Worm (Caenorhabditis elegans) whole organism, L1 larva: ENCODE measurements around the gene nlp-68.

Experiments used
- C16A3.4 ChIP-seq: fragments of 150-350 bp; optimal IDR thresholded peaks from 2 replicates; lab custom pipeline; 2014; ENCODE audit warnings: missing biosample characterization, missing genetic modification characterization
- aha-1 ChIP-seq: fragments of 150-350 bp; optimal IDR thresholded peaks from 2 replicates; lab custom pipeline; 2014; ENCODE audit warnings: missing biosample characterization, missing genetic modification characterization
- alr-1 ChIP-seq: fragments of 200-800 bp; sonication (Bioruptor generic); optimal IDR thresholded peaks from 2 replicates; lab custom pipeline; 2018; ENCODE audit warnings: borderline replicate concordance, mild to moderate bottlenecking, missing genetic modification characterization, missing compliant biosample characterization
- aly-2 ChIP-seq: fragments of 150-350 bp; optimal IDR thresholded peaks from 2 replicates; lab custom pipeline; 2014; ENCODE audit warnings: missing biosample characterization, missing genetic modification characterization
- ama-1 ChIP-seq: fragments of 150-350 bp; optimal IDR thresholded peaks from 2 replicates; lab custom pipeline; 2014
- ceh-63 ChIP-seq: fragments of 200-800 bp; sonication (Bioruptor generic); optimal IDR thresholded peaks from 2 replicates; lab custom pipeline; 2018; ENCODE audit warnings: mild to moderate bottlenecking, missing genetic modification characterization, missing compliant biosample characterization
- ceh-88 ChIP-seq: fragments of 200-800 bp; sonication (Bioruptor generic); IDR thresholded peaks from 2 replicates; pipeline ENCODE4 v1.3.6; 2022; ENCODE audit warnings: missing genetic modification characterization, missing compliant biosample characterization
- ces-1 ChIP-seq: fragments of 150-350 bp; optimal IDR thresholded peaks from 2 replicates; lab custom pipeline; 2014; ENCODE audit warnings: missing biosample characterization, missing genetic modification reagents, missing genetic modification characterization
- dpl-1 ChIP-seq, 3 experiments: fragments of 150-350 bp in 2 of 3; sonication (generic microtip) in 1 of 3; optimal IDR thresholded peaks; 2 replicates each; lab custom pipeline; 2014 to 2017; ENCODE audit warnings: missing biosample characterization in 3 of 3, missing genetic modification characterization in 3 of 3, missing genetic modification reagents in 3 of 3
- dsc-1 ChIP-seq: sonication (generic microtip); optimal IDR thresholded peaks from 2 replicates; lab custom pipeline; 2016; ENCODE audit warnings: mild to moderate bottlenecking, missing genetic modification characterization, missing compliant biosample characterization
- efl-1 ChIP-seq, 4 experiments: fragments of 150-350 bp; optimal IDR thresholded peaks in 3 of 4; peaks in 1 of 4; 1 replicate in 1 of 4; 2 replicates in 3 of 4; lab custom pipeline; 2014; ENCODE audit warnings: missing biosample characterization in 2 of 4, missing genetic modification characterization in 2 of 4, missing genetic modification reagents in 2 of 4
- efl-3 ChIP-seq: fragments of 200-800 bp; sonication (Bioruptor generic); optimal IDR thresholded peaks from 2 replicates; lab custom pipeline; 2018; ENCODE audit warnings: mild to moderate bottlenecking, missing genetic modification characterization, missing compliant biosample characterization
- egl-13 ChIP-seq: sonication (generic microtip); optimal IDR thresholded peaks from 2 replicates; lab custom pipeline; 2016; ENCODE audit warnings: missing genotype, missing genetic modification reagents, missing genetic modification characterization, missing compliant biosample characterization
- egl-27 ChIP-seq, 2 experiments: fragments of 150-350 bp in 1 of 2; sonication (generic microtip); optimal IDR thresholded peaks; 3 replicates each; lab custom pipeline; 2017 to 2018; ENCODE audit warnings: missing biosample characterization in 2 of 2, missing genetic modification characterization in 2 of 2, missing genetic modification reagents in 2 of 2
- elt-3 ChIP-seq, 6 experiments: fragments of 150-350 bp in 1 of 6; sonication (generic microtip); optimal IDR thresholded peaks; 2 replicates each; lab custom pipeline; 2017 to 2018; ENCODE audit warnings: missing biosample characterization in 6 of 6, missing genetic modification characterization in 6 of 6, inconsistent platforms in 1 of 6
- ets-5 ChIP-seq: fragments of 200-800 bp; sonication (Bioruptor generic); IDR thresholded peaks from 2 replicates; pipeline ENCODE4 v1.3.6; 2022; ENCODE audit warnings: missing genetic modification characterization, missing compliant biosample characterization
- fkh-10 ChIP-seq: sonication (generic microtip); optimal IDR thresholded peaks from 2 replicates; lab custom pipeline; 2017; ENCODE audit warnings: missing biosample characterization, missing genetic modification reagents, missing genetic modification characterization
- fkh-4 ChIP-seq: sonication (generic microtip); optimal IDR thresholded peaks from 2 replicates; lab custom pipeline; 2016; ENCODE audit warnings: missing compliant biosample characterization, missing genetic modification characterization, borderline replicate concordance
- fkh-8 ChIP-seq: sonication (generic microtip); optimal IDR thresholded peaks from 2 replicates; lab custom pipeline; 2016; ENCODE audit warnings: mild to moderate bottlenecking, missing genetic modification characterization, missing compliant biosample characterization
- fos-1 ChIP-seq: fragments of 150-350 bp; optimal IDR thresholded peaks from 2 replicates; lab custom pipeline; 2014; ENCODE audit warnings: missing biosample characterization, missing genetic modification characterization
- grh-1 ChIP-seq: fragments of 200-800 bp; sonication (Bioruptor generic); IDR thresholded peaks from 2 replicates; pipeline ENCODE4 v1.3.6; 2022; ENCODE audit warnings: missing genetic modification reagents, missing genetic modification characterization, missing compliant biosample characterization
- hlh-4 ChIP-seq: sonication (generic microtip); optimal IDR thresholded peaks from 2 replicates; lab custom pipeline; 2016; ENCODE audit warnings: mild to moderate bottlenecking, missing genetic modification characterization, missing compliant biosample characterization
- jun-1 ChIP-seq: fragments of 150-350 bp; optimal IDR thresholded peaks from 2 replicates; lab custom pipeline; 2014; ENCODE audit warnings: missing biosample characterization, missing genetic modification reagents, missing genetic modification characterization
- lin-13 ChIP-seq: fragments of 150-350 bp; optimal IDR thresholded peaks from 2 replicates; lab custom pipeline; 2014; ENCODE audit warnings: missing biosample characterization, missing genetic modification reagents, missing genetic modification characterization
- lin-14 ChIP-seq: fragments of 200-800 bp; sonication (Bioruptor generic); optimal IDR thresholded peaks from 2 replicates; lab custom pipeline; 2018; ENCODE audit warnings: mild to moderate bottlenecking, missing genetic modification characterization, moderate library complexity, missing compliant biosample characterization
- lsy-2 ChIP-seq, 2 experiments: fragments of 150-350 bp; optimal IDR thresholded peaks; 2 replicates each; lab custom pipeline; 2014; ENCODE audit warnings: missing biosample characterization in 2 of 2, missing genetic modification characterization in 2 of 2
- mdl-1 ChIP-seq, 2 experiments: fragments of 150-350 bp; optimal IDR thresholded peaks; 2 replicates each; lab custom pipeline; 2014 to 2017; ENCODE audit warnings: missing biosample characterization in 2 of 2, missing genetic modification characterization in 2 of 2, inconsistent platforms in 1 of 2
- mef-2 ChIP-seq: fragments of 150-350 bp; optimal IDR thresholded peaks from 2 replicates; lab custom pipeline; 2014; ENCODE audit warnings: missing biosample characterization, missing genetic modification characterization
- mep-1 ChIP-seq: fragments of 150-350 bp; optimal IDR thresholded peaks from 2 replicates; lab custom pipeline; 2014; ENCODE audit warnings: missing biosample characterization, missing genetic modification characterization
- nhr-11 ChIP-seq: fragments of 150-350 bp; optimal IDR thresholded peaks from 2 replicates; lab custom pipeline; 2014; ENCODE audit warnings: missing biosample characterization, missing genetic modification characterization
- nhr-12 ChIP-seq: sonication (generic microtip); optimal IDR thresholded peaks from 2 replicates; lab custom pipeline; 2017; ENCODE audit warnings: missing biosample characterization, missing genetic modification characterization
- nhr-19 ChIP-seq: fragments of 200-800 bp; sonication (Bioruptor generic); conservative IDR thresholded peaks from 2 replicates; pipeline ENCODE4 v1.3.6; 2022; ENCODE audit warnings: missing genetic modification characterization, missing compliant biosample characterization
- nhr-237 ChIP-seq: fragments of 150-350 bp; optimal IDR thresholded peaks from 2 replicates; lab custom pipeline; 2014; ENCODE audit warnings: missing biosample characterization, missing genetic modification characterization
- nhr-76 ChIP-seq: sonication (generic microtip); optimal IDR thresholded peaks from 2 replicates; lab custom pipeline; 2017; ENCODE audit warnings: missing biosample characterization, missing genetic modification characterization
- nhr-77 ChIP-seq: fragments of 150-350 bp; optimal IDR thresholded peaks from 2 replicates; lab custom pipeline; 2014; ENCODE audit warnings: missing biosample characterization, missing genetic modification characterization
- nhr-90 ChIP-seq: sonication (generic microtip); optimal IDR thresholded peaks from 2 replicates; lab custom pipeline; 2016; ENCODE audit warnings: mild to moderate bottlenecking, missing genetic modification characterization, missing compliant biosample characterization; ENCODE audit not compliant: poor library complexity
- pag-3 ChIP-seq: sonication (generic microtip); optimal IDR thresholded peaks from 2 replicates; lab custom pipeline; 2017; ENCODE audit warnings: missing genetic modification characterization, mild to moderate bottlenecking, missing compliant biosample characterization, antibody characterized with exemption, borderline replicate concordance; ENCODE audit not compliant: insufficient read depth
- pax-3 ChIP-seq: fragments of 200-800 bp; sonication (Bioruptor generic); optimal IDR thresholded peaks from 2 replicates; lab custom pipeline; 2018; ENCODE audit warnings: mild to moderate bottlenecking, missing genetic modification characterization, moderate library complexity, missing compliant biosample characterization
- pqm-1 ChIP-seq: sonication (generic microtip); optimal IDR thresholded peaks from 3 replicates; lab custom pipeline; 2017; ENCODE audit warnings: missing biosample characterization, missing genetic modification characterization
- snu-23 ChIP-seq: sonication (generic microtip); optimal IDR thresholded peaks from 2 replicates; lab custom pipeline; 2016; ENCODE audit warnings: missing genetic modification characterization, missing compliant biosample characterization
- sox-4 ChIP-seq: sonication (generic microtip); optimal IDR thresholded peaks from 2 replicates; lab custom pipeline; 2016; ENCODE audit warnings: missing genetic modification characterization, missing compliant biosample characterization
- tbx-2 ChIP-seq: sonication (generic microtip); optimal IDR thresholded peaks from 2 replicates; lab custom pipeline; 2016; ENCODE audit warnings: missing genetic modification characterization, missing compliant biosample characterization
- unc-130 ChIP-seq: fragments of 150-350 bp; optimal IDR thresholded peaks from 2 replicates; lab custom pipeline; 2017; ENCODE audit warnings: missing biosample characterization, missing genetic modification characterization, inconsistent platforms
- unc-30 ChIP-seq: sonication (generic microtip); optimal IDR thresholded peaks from 2 replicates; lab custom pipeline; 2017; ENCODE audit warnings: missing biosample characterization, missing genetic modification characterization
- unc-62 ChIP-seq: fragments of 150-350 bp; optimal IDR thresholded peaks from 2 replicates; lab custom pipeline; 2014; ENCODE audit warnings: missing biosample characterization, missing genetic modification reagents, missing genetic modification characterization
- vab-15 ChIP-seq: sonication (generic microtip); optimal IDR thresholded peaks from 2 replicates; lab custom pipeline; 2017; ENCODE audit warnings: missing genotype, mild to moderate bottlenecking, missing genetic modification characterization, missing compliant biosample characterization
- xbp-1 ChIP-seq: sonication (generic microtip); optimal IDR thresholded peaks from 2 replicates; lab custom pipeline; 2016; ENCODE audit warnings: missing genetic modification characterization, missing compliant biosample characterization
- zag-1 ChIP-seq: fragments of 150-350 bp; optimal IDR thresholded peaks from 2 replicates; lab custom pipeline; 2014; ENCODE audit warnings: missing biosample characterization, missing genetic modification characterization
- ztf-11 ChIP-seq, 2 experiments: sonication (generic microtip); optimal IDR thresholded peaks; 2 replicates each; lab custom pipeline; 2016 to 2017; ENCODE audit warnings: missing genetic modification characterization in 2 of 2, missing biosample characterization in 1 of 2, missing compliant biosample characterization in 1 of 2
- ztf-4 ChIP-seq: fragments of 150-350 bp; optimal IDR thresholded peaks from 2 replicates; lab custom pipeline; 2014; ENCODE audit warnings: missing biosample characterization, missing genetic modification characterization

The nlp-68 gene

DNA sequence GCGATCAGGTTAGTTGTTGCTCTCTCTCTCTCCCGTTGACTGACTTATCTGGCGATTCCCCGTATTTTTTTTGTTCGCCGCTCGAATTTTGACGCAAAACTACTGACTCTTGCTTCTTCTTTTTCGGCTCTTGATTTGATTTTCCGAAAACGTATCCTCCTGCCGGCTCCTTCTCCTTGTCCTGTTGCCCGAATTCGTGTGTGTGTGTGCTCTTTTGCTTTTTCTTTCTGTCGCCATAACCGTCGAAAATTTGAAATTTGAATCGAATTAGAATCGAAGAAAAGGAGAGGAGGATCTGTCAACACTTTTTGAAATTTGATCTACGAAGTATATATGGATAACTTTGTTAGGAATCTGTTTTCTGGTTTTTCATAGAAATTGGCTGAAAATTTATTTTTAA, 26.4 kb downstream of the nlp-68 start:
- peak; percentile 80 for TF ChIP-seq fkh-10
- TF ChIP-seq lin-14 = peak; percentile 30
- no peak for TF ChIP-seq aly-2 (tag; lab: Kevin White, UChicago)

DNA sequence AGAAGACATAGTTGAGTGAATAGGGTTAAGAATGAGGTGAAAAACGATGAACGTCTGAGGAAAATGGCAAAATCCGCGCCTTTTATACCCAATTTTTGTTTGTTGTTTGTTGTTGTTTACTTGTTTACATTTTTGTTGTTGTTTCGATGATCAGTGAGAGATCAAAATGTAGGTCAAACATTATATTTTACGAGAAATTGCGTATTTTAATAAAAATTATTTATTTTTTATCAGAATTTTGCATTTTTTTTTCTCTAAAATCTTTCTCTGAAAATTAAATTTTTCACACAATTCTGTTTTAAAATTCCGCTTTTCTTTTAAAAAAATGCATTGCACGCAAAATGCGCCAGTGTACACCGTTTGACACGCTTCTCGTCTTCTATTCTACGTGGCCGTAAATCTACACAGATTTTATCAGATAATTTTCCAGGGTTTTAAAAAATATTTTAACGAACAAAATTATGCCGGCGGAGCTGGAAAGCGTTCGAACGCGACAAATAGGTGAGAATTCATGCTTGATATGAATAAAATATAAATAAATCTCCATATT, 32.2 kb downstream of the nlp-68 start, which contains the start of the genes sip-1 and sly-1:
Gene sip-1 (minus strand): TSS at position 103 of the 550 bp plus-strand sequence.
Gene sly-1 (plus strand): TSS at position 360 of the 550 bp plus-strand sequence.
- TF ChIP-seq unc-62 (GFP tag; lab: Kevin White, UChicago) = no peak
- TF ChIP-seq ama-1 = no peak
- peak; percentile 43 for TF ChIP-seq nhr-77 (tag; lab: Kevin White, UChicago)
- TF ChIP-seq ets-5 (GFP tag; lab: Robert Waterston, UW) = 0 out of 2 replicates have a peak, but pooled peaks have one; percentile 63
- TF ChIP-seq elt-3 (tag; optimal IDR thresholded peaks at IDR 0.05; lab: Kevin White, UChicago) = peak in 2 of 6 experiments; percentile 62 to 75
- peak; percentile 84 for TF ChIP-seq C16A3.4 (tag; lab: Kevin White, UChicago)
- no peak for TF ChIP-seq nhr-76 (tag; lab: Kevin White, UChicago)
- no peak for TF ChIP-seq zag-1 (tag; lab: Kevin White, UChicago)
- TF ChIP-seq vab-15 (tag; lab: Kevin White, UChicago) = no peak
- TF ChIP-seq lsy-2 (tag; optimal IDR thresholded peaks at IDR 0.05; lab: Kevin White, UChicago) = peak; percentile 92 to 94
- peak; percentile 76 for TF ChIP-seq egl-13 (tag; lab: Kevin White, UChicago)
- peak; percentile 70 for TF ChIP-seq nhr-237 (tag; lab: Kevin White, UChicago)
- TF ChIP-seq hlh-4 (tag; lab: Kevin White, UChicago) = no peak
- peak; percentile 90 for TF ChIP-seq tbx-2
- TF ChIP-seq egl-27 (tag; optimal IDR thresholded peaks at IDR 0.05; lab: Kevin White, UChicago) = no peak
- no peak for TF ChIP-seq pqm-1
- TF ChIP-seq nhr-11 (tag; lab: Kevin White, UChicago) = peak; percentile 60
- TF ChIP-seq dpl-1 (GFP tag; optimal IDR thresholded peaks at IDR 0.05; lab: Kevin White, UChicago) = peak; percentile 93 to 96 (median 95)
- TF ChIP-seq unc-30 (tag; lab: Kevin White, UChicago) = no peak
- peak; percentile 96 for TF ChIP-seq xbp-1 (tag; lab: Kevin White, UChicago)
- TF ChIP-seq sox-4 (tag; lab: Kevin White, UChicago) = peak; percentile 74
- peak; percentile 27 for TF ChIP-seq fkh-4 (tag; lab: Kevin White, UChicago)
- peak; percentile 58; the same call in 1 of the 2 replicates for TF ChIP-seq ceh-88
- no peak for TF ChIP-seq mef-2
- peak; percentile 90 for TF ChIP-seq snu-23 (GFP tag; lab: Kevin White, UChicago)
- no peak for TF ChIP-seq ces-1
- peak; percentile 56 for TF ChIP-seq pax-3 (tag; lab: Kevin White, UChicago)
- TF ChIP-seq ceh-63 (GFP tag; lab: Kevin White, UChicago) = no peak
- TF ChIP-seq nhr-19 (GFP tag; lab: Robert Waterston, UW) = peak; percentile 83
- TF ChIP-seq mdl-1 (tag; optimal IDR thresholded peaks at IDR 0.05; lab: Kevin White, UChicago) = peak in 1 of 2 experiments; percentile 77
- peak; percentile 58 for TF ChIP-seq fos-1 (tag; lab: Kevin White, UChicago)
- TF ChIP-seq mep-1 (tag; lab: Kevin White, UChicago) = peak; percentile 98
- TF ChIP-seq grh-1 (GFP tag; lab: Robert Waterston, UW) = peak; percentile 74
- TF ChIP-seq nhr-12 (tag; lab: Kevin White, UChicago) = no peak
- TF ChIP-seq efl-3 (GFP tag; lab: Kevin White, UChicago) = no peak
- TF ChIP-seq lin-13 (GFP tag; lab: Kevin White, UChicago) = peak; percentile 69
- TF ChIP-seq jun-1 = peak; percentile 75
- peak; percentile 74 to 93 for TF ChIP-seq efl-1 (optimal IDR thresholded peaks at IDR 0.05; lab: Kevin White, UChicago)
- peak; percentile 92 to 99 for TF ChIP-seq efl-1 (GFP tag; optimal IDR thresholded peaks at IDR 0.05 in 1 of 2; lab: Kevin White, UChicago)
- peak in 1 of 2 experiments; percentile 64 for TF ChIP-seq ztf-11 (tag; optimal IDR thresholded peaks at IDR 0.05; lab: Kevin White, UChicago)
- peak; percentile 74 for TF ChIP-seq pag-3 (tag; lab: Kevin White, UChicago)
- peak; percentile 25 for TF ChIP-seq ztf-4 (tag; lab: Kevin White, UChicago)
- TF ChIP-seq alr-1 (tag; lab: Kevin White, UChicago) = no peak
- TF ChIP-seq nhr-90 (tag; lab: Kevin White, UChicago) = peak; percentile 88
- TF ChIP-seq lin-14 = peak; percentile 85
- TF ChIP-seq unc-130 = peak; percentile 82
- TF ChIP-seq aha-1 (tag; lab: Kevin White, UChicago) = no peak
- TF ChIP-seq dsc-1 (tag; lab: Kevin White, UChicago) = peak; percentile 84
- peak; percentile 74 for TF ChIP-seq fkh-8 (tag; lab: Kevin White, UChicago)
